Fruit fly (Drosophila melanogaster) Kc167 (cell line): ENCODE results near the gene mei-217.

ENCODE experiments used
- Myc ChIP-seq: fragments of >200 bp; optimal IDR thresholded peaks from 2 replicates; lab custom pipeline; 2017; ENCODE audit warnings: missing external identifiers
- h ChIP-seq: fragments of >200 bp; optimal IDR thresholded peaks from 3 replicates; lab custom pipeline; 2018; ENCODE audit warnings: missing external identifiers
- insv ChIP-seq: fragments of >200 bp; optimal IDR thresholded peaks from 3 replicates; lab custom pipeline; 2018; ENCODE audit warnings: missing external identifiers
- psq ChIP-seq: fragments of >200 bp; optimal IDR thresholded peaks from 2 replicates; lab custom pipeline; 2017; ENCODE audit warnings: missing external identifiers
- ttk ChIP-seq: sonication (Bioruptor generic); optimal IDR thresholded peaks from 2 replicates; lab custom pipeline; 2017; ENCODE audit warnings: missing external identifiers

dm6 chrX:17111274-17111673 is 31.5 kb downstream of the mei-217 start:
- TF ChIP-seq psq = no peak
- no peak for TF ChIP-seq h (lab: Kevin White, UChicago)
- TF ChIP-seq Myc = no peak
- no peak for TF ChIP-seq insv
- no peak for TF ChIP-seq ttk (lab: Kevin White, UChicago)
